Worm (Caenorhabditis elegans) whole organism, L2 larva: ENCODE results near the gene ttr-9.
A peak's percentile ranks its signal among the peaks of the same experiment; 100 is the strongest.

Experiments used
- C34F6.9 ChIP-seq: fragments of 150-350 bp; optimal IDR thresholded peaks from 2 replicates; lab custom pipeline; 2014; ENCODE audit warnings: missing biosample characterization, missing genetic modification characterization
- F13H6.1 ChIP-seq: sonication (generic microtip); optimal IDR thresholded peaks from 2 replicates; lab custom pipeline; 2016; ENCODE audit warnings: missing genetic modification characterization, missing compliant biosample characterization
- R02D3.7 ChIP-seq: fragments of 150-350 bp; optimal IDR thresholded peaks from 2 replicates; lab custom pipeline; 2014; ENCODE audit warnings: missing biosample characterization, missing genetic modification characterization
- Y55F3AM.14 ChIP-seq: fragments of 200-800 bp; sonication (Bioruptor generic); optimal IDR thresholded peaks from 2 replicates; lab custom pipeline; 2018; ENCODE audit warnings: mild to moderate bottlenecking, missing genetic modification characterization, missing compliant biosample characterization
- alr-1 ChIP-seq: fragments of 150-350 bp; optimal IDR thresholded peaks from 2 replicates; lab custom pipeline; 2014; ENCODE audit warnings: missing biosample characterization, missing genetic modification characterization
- aly-2 ChIP-seq: fragments of 150-350 bp; optimal IDR thresholded peaks from 2 replicates; lab custom pipeline; 2014; ENCODE audit warnings: missing biosample characterization, missing genetic modification characterization
- ama-1 ChIP-seq: fragments of 150-350 bp; optimal IDR thresholded peaks from 2 replicates; lab custom pipeline; 2018; ENCODE audit warnings: inconsistent platforms
- blmp-1 ChIP-seq: sonication (generic microtip); optimal IDR thresholded peaks from 2 replicates; lab custom pipeline; 2017; ENCODE audit warnings: missing genetic modification characterization, mild to moderate bottlenecking, missing compliant biosample characterization, antibody characterized with exemption, moderate library complexity; ENCODE audit not compliant: insufficient read depth
- ceh-16 ChIP-seq: fragments of 150-350 bp; optimal IDR thresholded peaks from 2 replicates; lab custom pipeline; 2014; ENCODE audit warnings: missing biosample characterization, missing genetic modification characterization
- ceh-82 ChIP-seq: fragments of 150-350 bp; optimal IDR thresholded peaks from 2 replicates; lab custom pipeline; 2014; ENCODE audit warnings: missing biosample characterization, missing genetic modification characterization
- dmd-4 ChIP-seq: sonication (generic microtip); optimal IDR thresholded peaks from 2 replicates; lab custom pipeline; 2017; ENCODE audit warnings: missing biosample characterization, missing genetic modification characterization
- egl-27 ChIP-seq: sonication (generic microtip); optimal IDR thresholded peaks from 3 replicates; lab custom pipeline; 2017; ENCODE audit warnings: missing biosample characterization, missing genetic modification reagents, missing genetic modification characterization
- elt-1 ChIP-seq: fragments of 150-350 bp; optimal IDR thresholded peaks from 2 replicates; lab custom pipeline; 2014; ENCODE audit warnings: missing biosample characterization, missing genetic modification characterization
- elt-3 ChIP-seq: sonication (generic microtip); optimal IDR thresholded peaks from 2 replicates; lab custom pipeline; 2017; ENCODE audit warnings: missing biosample characterization, missing genetic modification characterization
- fos-1 ChIP-seq: fragments of 150-350 bp; optimal IDR thresholded peaks from 2 replicates; lab custom pipeline; 2014; ENCODE audit warnings: missing biosample characterization, missing genetic modification characterization
- gmeb-1 ChIP-seq: fragments of 150-350 bp; optimal IDR thresholded peaks from 2 replicates; lab custom pipeline; 2014; ENCODE audit warnings: missing biosample characterization, missing genetic modification characterization
- lin-11 ChIP-seq: fragments of 150-350 bp; sonication (generic microtip); optimal IDR thresholded peaks from 2 replicates; lab custom pipeline; 2014; ENCODE audit warnings: missing biosample characterization, missing genetic modification characterization, inconsistent platforms, mixed read lengths
- lin-39 ChIP-seq: fragments of 150-350 bp; optimal IDR thresholded peaks from 2 replicates; lab custom pipeline; 2014; ENCODE audit warnings: missing biosample characterization, missing genetic modification reagents, missing genetic modification characterization
- lsy-2 ChIP-seq, 2 experiments: fragments of 150-350 bp in 1 of 2; sonication (generic microtip) in 1 of 2; optimal IDR thresholded peaks; 2 replicates each; lab custom pipeline; 2014 to 2017; ENCODE audit warnings: missing biosample characterization in 2 of 2, missing genetic modification characterization in 2 of 2
- mab-5 ChIP-seq: fragments of 150-350 bp; optimal IDR thresholded peaks from 2 replicates; lab custom pipeline; 2014; ENCODE audit warnings: missing biosample characterization, missing genetic modification characterization
- mbf-1 ChIP-seq: sonication (generic microtip); optimal IDR thresholded peaks from 2 replicates; lab custom pipeline; 2017; ENCODE audit warnings: missing biosample characterization, missing genetic modification characterization
- mdl-1 ChIP-seq, 2 experiments: fragments of 150-350 bp in 1 of 2; sonication (generic microtip) in 1 of 2; optimal IDR thresholded peaks; 2 replicates each; lab custom pipeline; 2017; ENCODE audit warnings: missing biosample characterization in 2 of 2, missing genetic modification characterization in 2 of 2
- nhr-10 ChIP-seq: sonication (generic microtip); optimal IDR thresholded peaks from 2 replicates; lab custom pipeline; 2017; ENCODE audit warnings: missing biosample characterization, missing genetic modification characterization
- nhr-11 ChIP-seq: fragments of 150-350 bp; optimal IDR thresholded peaks from 2 replicates; lab custom pipeline; 2014; ENCODE audit warnings: missing biosample characterization, missing genetic modification characterization
- nhr-12 ChIP-seq: fragments of 150-350 bp; optimal IDR thresholded peaks from 2 replicates; lab custom pipeline; 2014; ENCODE audit warnings: missing biosample characterization, missing genetic modification characterization
- nhr-129 ChIP-seq: fragments of 150-350 bp; optimal IDR thresholded peaks from 2 replicates; lab custom pipeline; 2014; ENCODE audit warnings: missing biosample characterization, missing genetic modification characterization
- nhr-21 ChIP-seq: fragments of 150-350 bp; optimal IDR thresholded peaks from 2 replicates; lab custom pipeline; 2014; ENCODE audit warnings: missing biosample characterization, missing genetic modification characterization
- nhr-23 ChIP-seq: fragments of 150-350 bp; optimal IDR thresholded peaks from 2 replicates; lab custom pipeline; 2014; ENCODE audit warnings: missing biosample characterization, missing genetic modification reagents, missing genetic modification characterization
- nhr-237 ChIP-seq: fragments of 150-350 bp; optimal IDR thresholded peaks from 2 replicates; lab custom pipeline; 2014; ENCODE audit warnings: missing biosample characterization, missing genetic modification characterization
- nhr-25 ChIP-seq: fragments of 150-350 bp; sonication (generic microtip); optimal IDR thresholded peaks from 3 replicates; lab custom pipeline; 2014; ENCODE audit warnings: missing biosample characterization, missing genetic modification characterization
- nhr-77 ChIP-seq: fragments of 150-350 bp; optimal IDR thresholded peaks from 2 replicates; lab custom pipeline; 2014; ENCODE audit warnings: missing biosample characterization, missing genetic modification characterization
- peb-1 ChIP-seq: fragments of 150-350 bp; optimal IDR thresholded peaks from 2 replicates; lab custom pipeline; 2014; ENCODE audit warnings: missing biosample characterization, missing genetic modification characterization
- sem-4 ChIP-seq: fragments of 150-350 bp; optimal IDR thresholded peaks from 2 replicates; lab custom pipeline; 2014; ENCODE audit warnings: missing biosample characterization, missing genetic modification reagents, missing genetic modification characterization
- skn-1 ChIP-seq: sonication (generic microtip); optimal IDR thresholded peaks from 2 replicates; lab custom pipeline; 2017; ENCODE audit warnings: missing biosample characterization, missing genetic modification characterization
- sma-3 ChIP-seq: sonication (generic microtip); optimal IDR thresholded peaks from 2 replicates; lab custom pipeline; 2016; ENCODE audit warnings: missing genetic modification reagents, missing genetic modification characterization, missing compliant biosample characterization
- snpc-4 ChIP-seq: fragments of 150-350 bp; optimal IDR thresholded peaks from 2 replicates; lab custom pipeline; 2014; ENCODE audit warnings: missing biosample characterization, missing genetic modification characterization
- unc-39 ChIP-seq: fragments of 150-350 bp; optimal IDR thresholded peaks from 2 replicates; lab custom pipeline; 2014; ENCODE audit warnings: missing biosample characterization, missing genetic modification characterization
- unc-55 ChIP-seq: fragments of 150-350 bp; sonication (generic microtip); optimal IDR thresholded peaks from 3 replicates; lab custom pipeline; 2014; ENCODE audit warnings: missing biosample characterization, missing genetic modification reagents, missing genetic modification characterization
- zag-1 ChIP-seq: fragments of 150-350 bp; optimal IDR thresholded peaks from 2 replicates; lab custom pipeline; 2014; ENCODE audit warnings: missing biosample characterization, missing genetic modification characterization
- ztf-1 ChIP-seq: fragments of 200-800 bp; sonication (Bioruptor generic); conservative IDR thresholded peaks from 2 replicates; pipeline ENCODE4 v1.3.6; 2022; ENCODE audit warnings: missing genetic modification characterization, missing compliant biosample characterization
- ztf-11 ChIP-seq: sonication (generic microtip); optimal IDR thresholded peaks from 2 replicates; lab custom pipeline; 2017; ENCODE audit warnings: missing biosample characterization, missing genetic modification characterization
- ztf-4 ChIP-seq: fragments of 150-350 bp; optimal IDR thresholded peaks from 2 replicates; lab custom pipeline; 2014; ENCODE audit warnings: missing biosample characterization, missing genetic modification characterization

ttr-9 gene

DNA sequence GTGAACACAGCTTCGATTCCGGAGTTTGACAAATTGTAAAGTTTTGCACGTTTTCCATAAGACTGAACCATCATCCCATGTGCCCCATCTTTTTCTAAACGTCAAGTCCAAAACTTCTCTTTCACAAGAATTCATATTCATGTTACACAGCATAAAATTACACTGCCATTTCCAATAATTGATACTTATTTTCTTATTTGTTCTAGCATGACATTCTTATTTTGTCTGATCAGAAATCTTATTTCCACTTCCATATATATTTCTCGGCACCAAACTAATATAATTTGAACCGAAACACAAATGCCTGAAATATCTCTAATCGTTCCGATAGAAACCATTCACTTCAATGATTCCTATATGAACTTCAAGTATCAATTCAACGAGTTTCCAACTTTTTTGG lies 20.2 kb downstream of the ttr-9 start, which contains the start of gene sru-2:
Gene sru-2, plus strand, starts transcription at position 301 of the 400 bp plus-strand sequence.
- TF ChIP-seq ztf-1 (GFP tag; lab: Robert Waterston, UW), result no peak
- no peak for TF ChIP-seq nhr-129 (tag; lab: Kevin White, UChicago)
- no peak for TF ChIP-seq peb-1 (tag; lab: Kevin White, UChicago)
- TF ChIP-seq snpc-4, result no peak
- TF ChIP-seq ama-1 (lab: Kevin White, UChicago), result no peak
- TF ChIP-seq nhr-12 (tag; lab: Kevin White, UChicago), result no peak
- no peak for TF ChIP-seq elt-3 (tag; lab: Kevin White, UChicago)
- TF ChIP-seq lin-39 (tag; lab: Kevin White, UChicago), result no peak
- no peak for TF ChIP-seq sem-4 (tag; lab: Kevin White, UChicago)
- no peak for TF ChIP-seq nhr-11 (tag; lab: Kevin White, UChicago)
- TF ChIP-seq aly-2, result no peak
- TF ChIP-seq elt-1 (tag; lab: Kevin White, UChicago), result no peak
- TF ChIP-seq unc-39, result no peak
- TF ChIP-seq nhr-10 (tag; lab: Kevin White, UChicago), result no peak
- TF ChIP-seq nhr-23 (tag; lab: Kevin White, UChicago), result no peak
- no peak for TF ChIP-seq mbf-1 (tag; lab: Kevin White, UChicago)

DNA sequence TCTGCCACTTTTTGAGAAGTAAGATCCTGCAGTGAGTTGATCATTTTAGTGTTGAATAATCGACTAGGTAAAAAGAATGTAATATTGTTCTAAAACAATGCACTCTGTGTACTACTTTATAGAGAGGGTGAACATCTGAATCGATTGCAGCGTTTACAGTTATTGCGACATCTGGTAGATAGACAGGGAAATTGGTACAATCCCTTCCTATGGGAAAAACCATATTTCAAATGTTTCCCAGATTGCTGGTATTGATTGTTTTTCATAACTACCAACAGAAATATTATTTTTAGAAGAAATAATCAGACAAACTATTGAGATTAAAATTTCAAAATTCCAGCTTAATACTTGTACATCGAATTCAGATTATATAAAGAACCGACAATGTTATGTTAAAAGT lies 21.1 kb downstream of the ttr-9 start, which contains the start of gene gadr-2:
Gene gadr-2, minus strand, starts transcription at position 101 of the 400 bp plus-strand sequence.
- TF ChIP-seq ztf-11 (tag; lab: Kevin White, UChicago) (no peak), nhr-23 (tag; lab: Kevin White, UChicago) (no peak), elt-1 (tag; lab: Kevin White, UChicago) (no peak), mab-5 (no peak), gmeb-1 (tag; lab: Kevin White, UChicago) (no peak), dmd-4 (tag; lab: Kevin White, UChicago) (no peak), ztf-4 (tag; lab: Kevin White, UChicago) (no peak), Y55F3AM.14 (GFP tag; lab: Kevin White, UChicago) (no peak), nhr-129 (tag; lab: Kevin White, UChicago) (no peak), lin-11 (no peak), F13H6.1 (tag; lab: Kevin White, UChicago) (no peak), egl-27 (tag; lab: Kevin White, UChicago) (no peak), lin-39 (tag; lab: Kevin White, UChicago) (no peak), sma-3 (GFP tag; lab: Kevin White, UChicago) (no peak), nhr-11 (tag; lab: Kevin White, UChicago) (no peak)

ce11 chrIV:9480936-9481335 lies 25.2 kb downstream of the ttr-9 start, which contains the start of gene cng-3:
cng-3 (minus strand) TSS chrIV:9481037.
- no peak for TF ChIP-seq nhr-10 (tag; lab: Kevin White, UChicago)
- TF ChIP-seq nhr-25 (tag; lab: Kevin White, UChicago), result no peak
- TF ChIP-seq ceh-16 (tag; lab: Kevin White, UChicago), result no peak
- no peak for TF ChIP-seq ztf-4 (tag; lab: Kevin White, UChicago)
- TF ChIP-seq unc-55 (GFP tag; lab: Kevin White, UChicago), result no peak
- TF ChIP-seq zag-1, result no peak
- no peak for TF ChIP-seq alr-1 (tag; lab: Kevin White, UChicago)
- no peak for TF ChIP-seq fos-1
- TF ChIP-seq skn-1 (tag; lab: Kevin White, UChicago), result no peak
- no peak for TF ChIP-seq ama-1 (lab: Kevin White, UChicago)
- no peak for TF ChIP-seq nhr-237
- no peak for TF ChIP-seq egl-27 (tag; lab: Kevin White, UChicago)
- TF ChIP-seq aly-2, result no peak
- TF ChIP-seq C34F6.9 (tag; lab: Kevin White, UChicago), result no peak
- TF ChIP-seq lsy-2 (tag; optimal IDR thresholded peaks at IDR 0.05; lab: Kevin White, UChicago), result no peak
- TF ChIP-seq snpc-4, result no peak

DNA sequence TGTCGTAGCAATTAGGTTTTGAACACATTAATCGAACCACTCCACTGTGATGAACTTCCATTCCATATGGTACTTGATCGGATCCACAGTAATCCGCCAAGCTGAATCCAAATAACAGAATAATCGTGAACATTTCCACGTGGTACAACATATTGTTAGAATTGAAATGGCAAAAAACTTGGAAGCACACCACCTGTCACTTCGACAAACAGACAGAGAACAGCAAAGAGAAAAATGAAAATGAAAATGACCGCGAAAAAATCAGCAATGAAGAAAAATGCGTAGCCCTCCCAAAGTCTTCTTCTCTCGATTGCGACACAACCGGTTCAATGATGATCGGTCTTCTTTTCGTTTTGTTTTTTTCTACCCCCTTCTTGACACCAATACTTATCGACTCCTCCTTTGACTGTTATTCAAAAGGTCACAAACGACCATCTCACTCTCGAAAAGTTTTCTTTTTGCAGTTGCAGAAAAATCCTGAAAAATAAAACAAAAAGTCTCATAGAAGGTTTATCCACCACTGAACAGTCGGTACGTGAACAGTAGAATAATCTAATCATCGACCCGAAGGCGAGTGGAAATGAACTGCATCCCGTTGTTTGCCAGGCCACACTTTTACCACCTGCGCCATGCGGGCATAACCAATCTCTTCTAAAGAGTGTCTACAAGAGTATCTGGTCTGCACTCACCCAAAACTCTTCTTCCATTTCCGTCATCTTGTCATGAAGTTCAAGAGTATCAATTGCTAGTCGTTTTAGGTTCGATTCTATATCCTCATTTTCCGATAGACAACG lies 28.8 kb downstream of the ttr-9 start, which contains the start of gene wrt-3:
Gene wrt-3, minus strand, starts transcription at position 322 of the 794 bp plus-strand sequence.
- TF ChIP-seq ceh-16 (tag; lab: Kevin White, UChicago) (peak; percentile 22), R02D3.7 (no peak), C34F6.9 (tag; lab: Kevin White, UChicago) (peak; percentile 37), mdl-1 (tag; optimal IDR thresholded peaks at IDR 0.05; lab: Kevin White, UChicago) (no peak), nhr-11 (tag; lab: Kevin White, UChicago) (peak; percentile 15), mab-5 (peak; percentile 13), ztf-4 (tag; lab: Kevin White, UChicago) (no peak), sma-3 (GFP tag; lab: Kevin White, UChicago) (peak; percentile 44), nhr-77 (tag; lab: Kevin White, UChicago) (no peak), elt-3 (tag; lab: Kevin White, UChicago) (no peak), ztf-1 (GFP tag; lab: Robert Waterston, UW) (no peak), nhr-23 (tag; lab: Kevin White, UChicago) (no peak), nhr-21 (tag; lab: Kevin White, UChicago) (peak; percentile 65), dmd-4 (tag; lab: Kevin White, UChicago) (no peak), unc-39 (no peak), nhr-25 (tag; lab: Kevin White, UChicago) (peak; percentile 41), nhr-12 (tag; lab: Kevin White, UChicago) (no peak), skn-1 (tag; lab: Kevin White, UChicago) (no peak), unc-55 (GFP tag; lab: Kevin White, UChicago) (no peak), lin-11 (no peak), nhr-10 (tag; lab: Kevin White, UChicago) (no peak), blmp-1 (tag; lab: Kevin White, UChicago) (peak; percentile 44), Y55F3AM.14 (GFP tag; lab: Kevin White, UChicago) (peak; percentile 78), nhr-129 (tag; lab: Kevin White, UChicago) (peak; percentile 51), ceh-82 (tag; lab: Kevin White, UChicago) (no peak)
